Fruit fly (Drosophila melanogaster) S2 (cell line): ENCODE data around the gene Or82a.

ENCODE experiments used
- CG8478 ChIP-seq: fragments of >200 bp; optimal IDR thresholded peaks from 2 replicates; lab custom pipeline; 2018
- CTCF ChIP-seq, 2 experiments: fragments of >200 bp; optimal IDR thresholded peaks; 2 replicates each; lab custom pipeline; 2018

DNA sequence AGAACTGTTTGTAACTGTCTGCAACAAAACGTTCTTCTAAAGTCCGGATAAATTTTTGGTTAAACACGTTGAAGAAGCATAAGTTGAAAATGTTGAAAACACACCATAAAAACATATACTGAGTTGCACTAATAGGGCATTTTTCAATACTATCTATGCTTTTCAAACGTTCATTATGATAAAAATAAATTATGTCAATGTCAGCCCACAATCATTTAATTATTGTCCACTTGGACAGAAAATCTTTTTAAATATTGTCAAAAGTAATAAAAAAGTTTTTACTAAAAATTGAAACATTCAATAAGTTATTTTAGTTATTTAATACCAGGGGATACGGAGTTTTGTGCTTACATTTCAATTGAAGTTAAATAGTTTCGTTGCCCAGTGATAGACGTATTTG is 9.7 kb downstream of the Or82a start, which contains the start of gene CG1092:
- TF ChIP-seq CG8478 = no peak
- TF ChIP-seq CTCF (optimal IDR thresholded peaks at IDR 0.05; lab: Kevin White, UChicago) = no peak
